Fruit fly (Drosophila melanogaster): ENCODE measurements around the gene CG13083.
A peak's percentile ranks its signal among the peaks of the same experiment; 100 is the strongest.

The CG13083 gene

DNA sequence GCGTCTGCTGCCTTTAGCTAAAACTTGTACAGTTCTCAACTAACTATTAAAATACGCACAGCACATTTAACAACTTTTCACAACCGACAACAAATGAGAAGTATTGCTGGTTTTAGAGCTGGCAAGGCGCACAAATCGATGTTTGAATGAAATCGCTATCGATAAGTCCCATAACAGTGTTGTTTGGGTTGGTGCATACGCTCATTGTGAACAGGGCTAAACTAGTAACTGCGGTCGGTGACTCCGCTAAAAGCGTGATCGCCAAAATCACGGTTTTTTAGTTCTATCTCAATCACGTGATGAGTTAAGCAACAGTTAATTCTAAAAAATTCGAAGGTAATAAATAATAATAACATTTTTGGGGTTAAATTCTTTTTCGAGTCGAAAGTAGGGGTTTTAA is 33.9 kb upstream of the CG13083 start, which contains the start of gene Top2 (continued):
- TF ChIP-seq CG34224 (GFP tag; IDR thresholded peaks at IDR 0.05; ENCODE audit: partially characterized antibody) (peak; percentile 63), CG11560 (tag; IDR thresholded peaks at IDR 0.05) (peak; percentile 79; the same call in 2 of the 3 replicates), CG10147 (GFP tag; optimal IDR thresholded peaks at IDR 0.05) (peak; percentile 22), CG7963 (GFP tag; IDR thresholded peaks at IDR 0.05; ENCODE audit: partially characterized antibody) (peak; percentile 85), CG11695 (GFP tag; IDR thresholded peaks at IDR 0.05) (no peak), CG5953 (GFP tag; IDR thresholded peaks at IDR 0.05) (no peak), jigr1 (GFP tag; IDR thresholded peaks at IDR 0.05) (no peak), row (GFP tag; IDR thresholded peaks at IDR 0.05) (peak; percentile 81), Med (GFP tag) (peak; percentile 92), pzg (GFP tag; optimal IDR thresholded peaks at IDR 0.05) (peak; percentile 97), CTCF (GFP tag; optimal IDR thresholded peaks at IDR 0.05) (peak; percentile 70), pb (GFP tag; optimal IDR thresholded peaks at IDR 0.05) (peak; percentile 37), E2f2 (GFP tag; IDR thresholded peaks at IDR 0.05) (peak; percentile 76), Rx (GFP tag; IDR thresholded peaks at IDR 0.05) (no peak), Hr3 (GFP tag; optimal IDR thresholded peaks at IDR 0.05) (peak; percentile 18), zen (tag; optimal IDR thresholded peaks at IDR 0.05) (peak; percentile 48), ato (GFP tag; IDR thresholded peaks at IDR 0.05; ENCODE audit: partially characterized antibody) (peak; percentile 80), CG7786 (GFP tag; optimal IDR thresholded peaks at IDR 0.05) (peak; percentile 21), chinmo (GFP tag; IDR thresholded peaks at IDR 0.05; ENCODE audit: partially characterized antibody) (peak; percentile 72; the same call in 2 of the 4 replicates), HmgZ (tag; optimal IDR thresholded peaks at IDR 0.05) (peak; percentile 84), zfh2 (GFP tag; optimal IDR thresholded peaks at IDR 0.05) (peak; percentile 68), Gsc (GFP tag; IDR thresholded peaks at IDR 0.05) (no peak), CG1529 (GFP tag; optimal IDR thresholded peaks at IDR 0.05) (no peak), p53 (GFP tag; optimal IDR thresholded peaks at IDR 0.05) (peak; percentile 71), HLH3B (GFP tag; IDR thresholded peaks at IDR 0.05) (no peak), CG6272 (GFP tag; IDR thresholded peaks at IDR 0.05) (no peak), CG18262 (tag; optimal IDR thresholded peaks at IDR 0.05) (no peak), CG3065 (GFP tag; optimal IDR thresholded peaks at IDR 0.05) (no peak), CG7556 (GFP tag; optimal IDR thresholded peaks at IDR 0.05) (no peak), CG9727 (GFP tag; optimal IDR thresholded peaks at IDR 0.05) (peak; percentile 24), YL-1 (GFP tag; optimal IDR thresholded peaks at IDR 0.05) (no peak), Chrac-16 (GFP tag; optimal IDR thresholded peaks at IDR 0.05) (no peak), Sry-β (GFP tag; optimal IDR thresholded peaks at IDR 0.05) (peak; percentile 50), Bgb (GFP tag; IDR thresholded peaks at IDR 0.05; ENCODE audit: partially characterized antibody) (peak; percentile 91), Trl (optimal IDR thresholded peaks at IDR 0.05) (no peak), Trl (GFP tag; optimal IDR thresholded peaks at IDR 0.05) (peak; percentile 6), Hr78 (GFP tag; optimal IDR thresholded peaks at IDR 0.05) (no peak), CG1602 (GFP tag; optimal IDR thresholded peaks at IDR 0.05) (no peak), Hsf (GFP tag; optimal IDR thresholded peaks at IDR 0.05) (peak; percentile 39), grn (GFP tag; optimal IDR thresholded peaks at IDR 0.05) (no peak), CG4424 (GFP tag; optimal IDR thresholded peaks at IDR 0.05) (peak; percentile 23), CG4854 (GFP tag; optimal IDR thresholded peaks at IDR 0.05) (no peak), CG42726 (GFP tag; IDR thresholded peaks at IDR 0.05; ENCODE audit: partially characterized antibody) (peak; percentile 83), gcm (GFP tag; optimal IDR thresholded peaks at IDR 0.05) (no peak), Doc3 (GFP tag; IDR thresholded peaks at IDR 0.05; ENCODE audit: partially characterized antibody) (peak; percentile 61), CG15696 (tag; optimal IDR thresholded peaks at IDR 0.05) (no peak), rib (GFP tag; IDR thresholded peaks at IDR 0.05) (no peak), CG31365 (tag; optimal IDR thresholded peaks at IDR 0.05) (no peak), CG1832 (GFP tag; optimal IDR thresholded peaks at IDR 0.05) (no peak), fd64A (GFP tag; optimal IDR thresholded peaks at IDR 0.05) (no peak), CG7928 (GFP tag; optimal IDR thresholded peaks at IDR 0.05) (peak; percentile 63), unpg (GFP tag; optimal IDR thresholded peaks at IDR 0.05) (peak; percentile 2)

All from whole organism, embryonic.